Worm (Caenorhabditis elegans): ENCODE results near the gene twk-9.

DNA sequence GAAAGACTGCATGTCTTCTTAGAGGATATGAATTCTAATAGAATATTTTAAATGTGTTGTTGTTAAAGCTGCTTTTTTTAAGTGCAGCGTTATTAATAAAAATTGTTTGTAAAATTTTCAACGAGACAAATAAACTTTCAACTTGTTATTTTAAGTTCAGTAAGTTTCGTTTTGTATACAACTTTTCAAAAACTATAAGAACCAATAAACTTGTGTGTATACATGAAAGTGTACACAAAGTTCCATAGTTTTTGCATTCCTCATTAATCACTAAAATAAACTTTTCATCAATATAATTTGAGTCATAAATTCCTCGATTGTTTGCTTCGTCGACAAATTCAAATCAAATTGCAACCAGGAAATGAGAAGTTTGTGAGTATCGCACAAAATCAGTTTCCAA, 44.3 kb upstream of the twk-9 start, which contains the start of gene srm-3:
- TF ChIP-seq unc-62 (GFP tag; optimal IDR thresholded peaks at IDR 0.05) (no peak), elt-1 (tag; optimal IDR thresholded peaks at IDR 0.05; ENCODE audit: borderline replicate concordance, insufficient read depth) (no peak), nhr-28 (tag; optimal IDR thresholded peaks at IDR 0.05) (no peak), tbx-8 (GFP tag; optimal IDR thresholded peaks at IDR 0.05) (no peak), snpc-4 (tag; optimal IDR thresholded peaks at IDR 0.05) (no peak), lin-13 (tag; optimal IDR thresholded peaks at IDR 0.05) (no peak), sem-2 (GFP tag; optimal IDR thresholded peaks at IDR 0.05) (no peak)

Measured in whole organism, mixed stage, embryonic.